Fruit fly (Drosophila melanogaster): ENCODE data around the gene Bin1.

The Bin1 gene

dm6 chr3R:16234745-16235149, 45.4 kb upstream of the Bin1 start (continued):
- peak; percentile 68 for TF ChIP-seq nmo (GFP tag; optimal IDR thresholded peaks at IDR 0.05)
- no peak for TF ChIP-seq CG10431 (GFP tag; optimal IDR thresholded peaks at IDR 0.05)
- TF ChIP-seq Hr51 (GFP tag; optimal IDR thresholded peaks at IDR 0.05): peak in 1 of 2 experiments; percentile 55
- TF ChIP-seq Six4 (GFP tag; optimal IDR thresholded peaks at IDR 0.05): peak; percentile 11
- TF ChIP-seq CG42726 (GFP tag; IDR thresholded peaks at IDR 0.05; ENCODE audit: partially characterized antibody): no peak
- TF ChIP-seq CG2129 (GFP tag; IDR thresholded peaks at IDR 0.05; ENCODE audit: partially characterized antibody): no peak
- TF ChIP-seq CG17612 (GFP tag; IDR thresholded peaks at IDR 0.05): no peak
- TF ChIP-seq slp2 (GFP tag; optimal IDR thresholded peaks at IDR 0.05): peak; percentile 2
- TF ChIP-seq CG2875 (GFP tag; optimal IDR thresholded peaks at IDR 0.05): peak; percentile 42
- TF ChIP-seq CG7963 (GFP tag; IDR thresholded peaks at IDR 0.05; ENCODE audit: partially characterized antibody): no peak
- TF ChIP-seq fd102C (GFP tag; optimal IDR thresholded peaks at IDR 0.05): no peak
- TF ChIP-seq CG4854 (GFP tag; optimal IDR thresholded peaks at IDR 0.05): peak; percentile 9
- TF ChIP-seq CG8388 (GFP tag; optimal IDR thresholded peaks at IDR 0.05): peak; percentile 26
- TF ChIP-seq CG11504 (tag; optimal IDR thresholded peaks at IDR 0.05): peak; percentile 69
- peak; percentile 32 for TF ChIP-seq CG10274 (GFP tag; optimal IDR thresholded peaks at IDR 0.05)
- TF ChIP-seq sc (optimal IDR thresholded peaks at IDR 0.05): no peak
- TF ChIP-seq sc (GFP tag; optimal IDR thresholded peaks at IDR 0.05): peak; percentile 59
- no peak for TF ChIP-seq CG2889 (GFP tag; IDR thresholded peaks at IDR 0.05)
- no peak for TF ChIP-seq Kr (GFP tag; optimal IDR thresholded peaks at IDR 0.05)
- TF ChIP-seq tx (GFP tag; optimal IDR thresholded peaks at IDR 0.05): no peak
- no peak for TF ChIP-seq CG9215 (GFP tag; IDR thresholded peaks at IDR 0.05)
- no peak for TF ChIP-seq gfzf (GFP tag; optimal IDR thresholded peaks at IDR 0.05)
- no peak for TF ChIP-seq CG17385 (GFP tag; optimal IDR thresholded peaks at IDR 0.05)
- TF ChIP-seq pan (optimal IDR thresholded peaks at IDR 0.05): no peak
- no peak for TF ChIP-seq pan (GFP tag; optimal IDR thresholded peaks at IDR 0.05 in 1 of 2, IDR thresholded peaks at IDR 0.05 in 1 of 2)
- TF ChIP-seq BtbVII (GFP tag; optimal IDR thresholded peaks at IDR 0.05): no peak
- peak; percentile 11 for TF ChIP-seq CG11723 (GFP tag; optimal IDR thresholded peaks at IDR 0.05)
- no peak for TF ChIP-seq Ada2b (GFP tag; IDR thresholded peaks at IDR 0.05)
- TF ChIP-seq NC2α (GFP tag; optimal IDR thresholded peaks at IDR 0.05): no peak
- TF ChIP-seq Ssrp (tag; optimal IDR thresholded peaks at IDR 0.05): peak; percentile 46
- TF ChIP-seq D19A (tag; optimal IDR thresholded peaks at IDR 0.05): peak; percentile 97
- TF ChIP-seq ATbp (GFP tag; optimal IDR thresholded peaks at IDR 0.05): peak; percentile 29
- TF ChIP-seq CG3281 (GFP tag; optimal IDR thresholded peaks at IDR 0.05): peak; percentile 52
- peak; percentile 71 for TF ChIP-seq phol (tag; optimal IDR thresholded peaks at IDR 0.05)
- TF ChIP-seq br (optimal IDR thresholded peaks at IDR 0.05): no peak
- TF ChIP-seq Usf (GFP tag; optimal IDR thresholded peaks at IDR 0.05): peak; percentile 23
- peak; percentile 6 for TF ChIP-seq pho (GFP tag; optimal IDR thresholded peaks at IDR 0.05)
- no peak for TF ChIP-seq cato (GFP tag; optimal IDR thresholded peaks at IDR 0.05; ENCODE audit: borderline replicate concordance)
- no peak for TF ChIP-seq E2f1 (GFP tag; IDR thresholded peaks at IDR 0.05)
- TF ChIP-seq nom (GFP tag; optimal IDR thresholded peaks at IDR 0.05): peak; percentile 63
- TF ChIP-seq sr (GFP tag; IDR thresholded peaks at IDR 0.05): no peak
- no peak for TF ChIP-seq Nf-YB (GFP tag; optimal IDR thresholded peaks at IDR 0.05)
- no peak for TF ChIP-seq da (GFP tag; optimal IDR thresholded peaks at IDR 0.05)
- TF ChIP-seq Max (GFP tag; optimal IDR thresholded peaks at IDR 0.05): peak; percentile 18
- peak; percentile 49 for TF ChIP-seq Sox102F (GFP tag; optimal IDR thresholded peaks at IDR 0.05)
- no peak for TF ChIP-seq CG3847 (GFP tag; IDR thresholded peaks at IDR 0.05)
- TF ChIP-seq ssp (GFP tag; IDR thresholded peaks at IDR 0.05): no peak
- no peak for TF ChIP-seq D (optimal IDR thresholded peaks at IDR 0.05)
- peak; percentile 54 for TF ChIP-seq D (GFP tag; optimal IDR thresholded peaks at IDR 0.05)
- TF ChIP-seq Hr3 (GFP tag; optimal IDR thresholded peaks at IDR 0.05): peak; percentile 37
- TF ChIP-seq bsh (GFP tag; optimal IDR thresholded peaks at IDR 0.05): peak; percentile 33 to 79
